Fruit fly (Drosophila melanogaster) whole organism, embryonic: ENCODE results near the gene Jarid2.

Experiments used
- CG12942 ChIP-seq: fragments of 200-800 bp; sonication (Bioruptor generic); optimal IDR thresholded peaks from 3 replicates; lab custom pipeline; 2016; ENCODE audit warnings: missing biosample characterization, missing genetic modification characterization
- CG6272 ChIP-seq: fragments of 200-800 bp; sonication (Bioruptor generic); IDR thresholded peaks from 2 replicates; pipeline ENCODE4 v1.3.6; 2022; ENCODE audit warnings: missing biosample characterization, missing genetic modification characterization
- unc-4 ChIP-seq: fragments of 200-800 bp; sonication (Bioruptor generic); IDR thresholded peaks from 2 replicates; pipeline ENCODE4 v1.3.6; 2022; ENCODE audit warnings: missing biosample characterization, missing genetic modification characterization; ENCODE audit not compliant: partially characterized antibody
- zfh2 ChIP-seq: fragments of 200-800 bp; sonication (Bioruptor generic); optimal IDR thresholded peaks from 2 replicates; lab custom pipeline; 2016; ENCODE audit warnings: missing biosample characterization, missing genetic modification characterization

DNA sequence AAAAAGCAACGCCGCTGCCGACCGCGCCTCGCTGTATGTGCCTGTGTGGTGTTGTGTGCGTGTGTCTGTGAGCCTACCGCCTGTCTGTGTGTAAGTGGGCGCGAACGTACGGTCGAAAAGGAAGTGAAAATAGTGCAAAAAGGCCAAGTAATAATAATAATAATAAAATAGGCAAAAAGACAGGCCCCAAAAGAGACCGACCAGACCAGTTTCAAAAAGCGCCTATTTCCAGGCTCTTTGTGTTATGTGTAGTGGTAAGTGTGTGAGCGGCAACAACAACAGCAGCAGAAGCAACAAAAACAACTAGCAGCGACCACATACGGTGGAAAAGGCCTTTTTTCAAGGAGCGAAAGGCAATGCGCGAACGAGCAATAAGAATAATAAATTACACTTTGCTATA is 14.0 kb upstream of the Jarid2 start:
- TF ChIP-seq unc-4 (GFP tag; lab: Robert Waterston, UW) (no peak), zfh2 (GFP tag; lab: Kevin White, UChicago) (no peak), CG12942 (GFP tag; lab: Kevin White, UChicago) (no peak), CG6272 (GFP tag; lab: Robert Waterston, UW) (no peak)
